Worm (Caenorhabditis elegans) whole organism, L2 larva: ENCODE measurements around the gene egl-15.

ENCODE experiments used
- R02D3.7 ChIP-seq: fragments of 150-350 bp; optimal IDR thresholded peaks from 2 replicates; lab custom pipeline; 2014; ENCODE audit warnings: missing biosample characterization, missing genetic modification characterization
- ama-1 ChIP-seq: fragments of 150-350 bp; optimal IDR thresholded peaks from 2 replicates; lab custom pipeline; 2018; ENCODE audit warnings: inconsistent platforms
- lin-11 ChIP-seq: fragments of 150-350 bp; sonication (generic microtip); optimal IDR thresholded peaks from 2 replicates; lab custom pipeline; 2014; ENCODE audit warnings: missing biosample characterization, missing genetic modification characterization, inconsistent platforms, mixed read lengths
- lsy-2 ChIP-seq, 2 experiments: fragments of 150-350 bp in 1 of 2; sonication (generic microtip) in 1 of 2; optimal IDR thresholded peaks; 2 replicates each; lab custom pipeline; 2014 to 2017; ENCODE audit warnings: missing biosample characterization in 2 of 2, missing genetic modification characterization in 2 of 2
- mab-5 ChIP-seq: fragments of 150-350 bp; optimal IDR thresholded peaks from 2 replicates; lab custom pipeline; 2014; ENCODE audit warnings: missing biosample characterization, missing genetic modification characterization
- nhr-10 ChIP-seq: sonication (generic microtip); optimal IDR thresholded peaks from 2 replicates; lab custom pipeline; 2017; ENCODE audit warnings: missing biosample characterization, missing genetic modification characterization
- nhr-11 ChIP-seq: fragments of 150-350 bp; optimal IDR thresholded peaks from 2 replicates; lab custom pipeline; 2014; ENCODE audit warnings: missing biosample characterization, missing genetic modification characterization
- unc-62 ChIP-seq: fragments of 150-350 bp; optimal IDR thresholded peaks from 2 replicates; lab custom pipeline; 2014; ENCODE audit warnings: missing biosample characterization, missing genetic modification reagents, missing genetic modification characterization
- ztf-4 ChIP-seq: fragments of 150-350 bp; optimal IDR thresholded peaks from 2 replicates; lab custom pipeline; 2014; ENCODE audit warnings: missing biosample characterization, missing genetic modification characterization

- TF ChIP-seq R02D3.7 (tag; lab: Kevin White, UChicago) (no peak), ama-1 (lab: Kevin White, UChicago) (no peak), lsy-2 (tag; optimal IDR thresholded peaks at IDR 0.05; lab: Kevin White, UChicago) (no peak), ztf-4 (tag; lab: Kevin White, UChicago) (no peak), lin-11 (no peak), unc-62 (no peak), mab-5 (tag; lab: Kevin White, UChicago) (no peak), nhr-11 (no peak), nhr-10 (no peak)
These were observed 45.6 kb upstream of the egl-15 start, which contains the start of gene K09C8.8 for ce11 chrX:10970629-10971028.
